Fruit fly (Drosophila melanogaster): ENCODE measurements around the gene CCT4.

DNA sequence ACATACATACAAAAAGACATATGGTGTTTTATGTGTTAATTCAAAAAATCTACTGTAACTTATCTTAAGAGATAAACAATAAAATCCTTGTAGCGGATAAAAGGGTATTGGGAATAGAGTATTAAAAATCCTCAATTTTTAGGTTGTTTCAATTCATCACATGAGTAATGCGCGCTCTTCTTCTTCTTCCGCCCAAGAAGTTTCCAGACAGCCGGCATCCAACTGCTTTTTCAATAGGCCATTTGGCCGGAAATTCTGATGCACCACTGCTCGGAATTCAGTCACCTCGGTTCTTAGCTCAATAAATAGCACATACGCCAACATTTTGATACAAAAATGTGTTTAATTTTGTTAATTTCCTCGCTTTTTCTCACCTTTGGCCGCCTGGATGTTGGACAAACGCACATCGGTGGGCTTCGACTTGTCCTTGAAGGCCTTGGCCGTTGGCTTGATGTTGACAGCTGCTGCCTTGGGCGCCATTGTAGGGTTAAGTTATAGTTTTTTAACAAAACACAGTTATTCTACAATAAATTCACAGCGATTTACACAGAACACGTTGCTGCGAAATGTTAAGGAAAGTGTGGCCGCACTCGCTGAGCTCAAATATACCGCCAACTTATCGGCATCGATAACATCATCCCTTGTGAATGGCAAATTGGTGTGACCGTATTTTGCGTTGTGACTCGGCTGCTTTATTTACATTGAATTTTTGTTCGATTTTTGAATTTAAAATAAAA, at the start of gene CCT4, which contains the start of gene CG6153:
- TF ChIP-seq usp (GFP tag; optimal IDR thresholded peaks at IDR 0.05) (no peak), Dll (optimal IDR thresholded peaks at IDR 0.05) (no peak), pan (optimal IDR thresholded peaks at IDR 0.05) (no peak), CG8478 (optimal IDR thresholded peaks at IDR 0.05) (no peak), psq (optimal IDR thresholded peaks at IDR 0.05) (no peak)
